Fruit fly (Drosophila melanogaster) whole organism, pupa: ENCODE results near the gene GluRIIC.
A peak's percentile ranks its signal among the peaks of the same experiment; 100 is the strongest.

Experiments
- CG34367 ChIP-seq: fragments of 200-800 bp; sonication (Bioruptor generic); optimal IDR thresholded peaks from 2 replicates; lab custom pipeline; 2018; ENCODE audit warnings: missing biosample characterization, mild to moderate bottlenecking, missing genetic modification characterization
- CG9948 ChIP-seq: fragments of 200-800 bp; sonication (Bioruptor generic); optimal IDR thresholded peaks from 2 replicates; lab custom pipeline; 2018; ENCODE audit warnings: missing biosample characterization, mild to moderate bottlenecking, missing genetic modification characterization, moderate library complexity
- rn ChIP-seq: fragments of 200-800 bp; sonication (Bioruptor generic); IDR thresholded peaks from 2 replicates; pipeline ENCODE4 v1.3.6; 2022; ENCODE audit warnings: missing biosample characterization, missing genetic modification characterization

DNA sequence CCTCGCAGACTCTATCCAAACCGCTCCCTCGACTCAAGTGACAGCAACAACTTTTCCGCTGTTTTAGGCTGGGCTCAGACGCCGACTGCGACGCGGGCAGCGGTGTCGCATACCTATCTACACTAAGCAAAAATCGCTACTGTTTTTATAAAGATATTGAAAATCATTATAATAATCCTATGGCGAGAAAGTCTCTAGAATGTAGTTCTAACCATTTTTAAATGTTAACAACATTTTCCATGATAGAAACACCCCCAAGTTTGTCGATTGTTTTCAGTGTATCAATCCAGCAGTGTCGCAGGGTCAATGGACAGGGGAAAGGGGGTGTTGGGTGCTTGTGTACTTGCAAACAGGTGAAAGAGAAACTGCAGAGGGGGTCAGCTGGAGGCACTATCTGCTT is 48.0 kb upstream of the GluRIIC start:
- TF ChIP-seq CG34367 (tag; lab: Kevin White, UChicago) (peak; percentile 95), rn (GFP tag; lab: Robert Waterston, UW) (peak; percentile 97), CG9948 (peak; percentile 94)
